Worm (Caenorhabditis elegans) whole organism, late embryonic: Measurements from ENCODE around the gene ZC443.2.

ENCODE experiments used
- K02D7.2 ChIP-seq: sonication (generic microtip); optimal IDR thresholded peaks from 2 replicates; lab custom pipeline; 2017; ENCODE audit warnings: mild to moderate bottlenecking, missing genetic modification characterization, missing compliant biosample characterization
- ceh-18 ChIP-seq: sonication (generic microtip); optimal IDR thresholded peaks from 2 replicates; lab custom pipeline; 2016; ENCODE audit warnings: missing genetic modification characterization, missing compliant biosample characterization
- ceh-19 ChIP-seq: fragments of 200-800 bp; sonication (Bioruptor generic); optimal IDR thresholded peaks from 2 replicates; lab custom pipeline; 2018; ENCODE audit warnings: mild to moderate bottlenecking, missing genetic modification characterization, missing compliant biosample characterization
- ceh-31 ChIP-seq: sonication (generic microtip); optimal IDR thresholded peaks from 2 replicates; lab custom pipeline; 2016; ENCODE audit warnings: missing genetic modification characterization, missing compliant biosample characterization
- ets-4 ChIP-seq: sonication (generic microtip); optimal IDR thresholded peaks from 2 replicates; lab custom pipeline; 2016; ENCODE audit warnings: missing genetic modification characterization, missing compliant biosample characterization
- lin-11 ChIP-seq: fragments of 200-800 bp; sonication (Bioruptor generic); optimal IDR thresholded peaks from 2 replicates; lab custom pipeline; 2018; ENCODE audit warnings: mild to moderate bottlenecking, missing genetic modification characterization, missing compliant biosample characterization
- mec-3 ChIP-seq: sonication (generic microtip); optimal IDR thresholded peaks from 2 replicates; lab custom pipeline; 2016; ENCODE audit warnings: borderline replicate concordance, missing genetic modification characterization, missing compliant biosample characterization
- pha-4 ChIP-seq: fragments of 150-350 bp; optimal IDR thresholded peaks from 2 replicates; lab custom pipeline; 2018; ENCODE audit warnings: missing biosample characterization, missing genetic modification reagents, missing genetic modification characterization
- ref-2 ChIP-seq: sonication (generic microtip); optimal IDR thresholded peaks from 2 replicates; lab custom pipeline; 2016; ENCODE audit warnings: missing genetic modification characterization, missing compliant biosample characterization
- tbx-2 ChIP-seq: sonication (generic microtip); optimal IDR thresholded peaks from 2 replicates; lab custom pipeline; 2016; ENCODE audit warnings: missing genetic modification characterization, missing compliant biosample characterization
- ttx-3 ChIP-seq: sonication (generic microtip); optimal IDR thresholded peaks from 2 replicates; lab custom pipeline; 2016; ENCODE audit warnings: missing genetic modification reagents, missing genetic modification characterization, missing compliant biosample characterization
- zip-5 ChIP-seq: sonication (generic microtip); optimal IDR thresholded peaks from 2 replicates; lab custom pipeline; 2016; ENCODE audit warnings: missing genetic modification characterization, missing compliant biosample characterization

ce11 chrV:12784861-12785260 lies 26.1 kb downstream of the ZC443.2 start, which contains the start of gene sre-20:
- no peak for TF ChIP-seq ttx-3 (tag; lab: Kevin White, UChicago)
- TF ChIP-seq zip-5 (tag; lab: Kevin White, UChicago), result no peak
- no peak for TF ChIP-seq ceh-19 (GFP tag; lab: Kevin White, UChicago)
- TF ChIP-seq ref-2 (tag; lab: Kevin White, UChicago), result no peak
- TF ChIP-seq mec-3 (tag; lab: Kevin White, UChicago), result no peak
- no peak for TF ChIP-seq tbx-2 (tag; lab: Kevin White, UChicago)
- no peak for TF ChIP-seq pha-4
- no peak for TF ChIP-seq lin-11 (tag; lab: Kevin White, UChicago)
- no peak for TF ChIP-seq ceh-31 (tag; lab: Kevin White, UChicago)
- TF ChIP-seq ets-4 (tag; lab: Kevin White, UChicago), result no peak
- TF ChIP-seq ceh-18 (tag; lab: Kevin White, UChicago), result no peak
- no peak for TF ChIP-seq K02D7.2 (tag; lab: Kevin White, UChicago)
